Fruit fly (Drosophila melanogaster) whole organism, embryonic: Measurements from ENCODE around the gene CG15629.

Experiments used
- Abd-B ChIP-seq: fragments of 200-800 bp; sonication (Bioruptor generic); optimal IDR thresholded peaks from 2 replicates; lab custom pipeline; 2018; ENCODE audit warnings: missing biosample characterization, mild to moderate bottlenecking, missing genetic modification characterization, moderate library complexity
- Asciz ChIP-seq: fragments of 200-800 bp; sonication (Bioruptor generic); optimal IDR thresholded peaks from 2 replicates; lab custom pipeline; 2017; ENCODE audit warnings: missing biosample characterization, mild to moderate bottlenecking, missing genetic modification characterization, missing genetic modification reagents
- Bgb ChIP-seq: fragments of 200-800 bp; sonication (Bioruptor generic); IDR thresholded peaks from 2 replicates; pipeline ENCODE4 v1.3.6; 2022; ENCODE audit warnings: missing biosample characterization, missing genetic modification characterization; ENCODE audit not compliant: partially characterized antibody
- C15 ChIP-seq: fragments of 200-800 bp; sonication (Bioruptor generic); IDR thresholded peaks from 3 replicates; pipeline ENCODE4 v1.3.6; 2022; ENCODE audit warnings: missing biosample characterization, missing genetic modification characterization
- CG10147 ChIP-seq: fragments of 200-800 bp; sonication (Bioruptor generic); optimal IDR thresholded peaks from 2 replicates; lab custom pipeline; 2019; ENCODE audit warnings: missing biosample characterization, mild to moderate bottlenecking, missing genetic modification characterization, moderate library complexity
- CG1024 ChIP-seq: fragments of 200-800 bp; sonication (Bioruptor generic); IDR thresholded peaks from 2 replicates; pipeline ENCODE4 v1.3.6; 2022; ENCODE audit warnings: missing biosample characterization, missing genetic modification characterization
- CG10959 ChIP-seq: fragments of 200-800 bp; sonication (Bioruptor generic); IDR thresholded peaks from 2 replicates; pipeline ENCODE4 v1.3.6; 2022; ENCODE audit warnings: missing biosample characterization, missing genetic modification characterization
- CG11247 ChIP-seq: fragments of 200-800 bp; sonication (Bioruptor generic); IDR thresholded peaks from 2 replicates; pipeline ENCODE4 v1.3.6; 2022; ENCODE audit warnings: missing biosample characterization, missing genetic modification characterization
- CG12942 ChIP-seq: fragments of 200-800 bp; sonication (Bioruptor generic); optimal IDR thresholded peaks from 3 replicates; lab custom pipeline; 2016; ENCODE audit warnings: missing biosample characterization, missing genetic modification characterization
- CG17912 ChIP-seq: fragments of 200-800 bp; sonication (Bioruptor generic); optimal IDR thresholded peaks from 2 replicates; lab custom pipeline; 2018; ENCODE audit warnings: missing biosample characterization, mild to moderate bottlenecking, missing genetic modification characterization
- CG32532 ChIP-seq: fragments of 200-800 bp; sonication (Bioruptor generic); IDR thresholded peaks from 2 replicates; pipeline ENCODE4 v1.3.6; 2022; ENCODE audit warnings: missing biosample characterization, missing genetic modification characterization
- CG4282 ChIP-seq: fragments of 200-800 bp; sonication (Bioruptor generic); optimal IDR thresholded peaks from 2 replicates; lab custom pipeline; 2016; ENCODE audit warnings: missing biosample characterization, missing genetic modification characterization
- CG5953 ChIP-seq: fragments of 200-800 bp; sonication (Bioruptor generic); IDR thresholded peaks from 2 replicates; pipeline ENCODE4 v1.3.6; 2022; ENCODE audit warnings: missing biosample characterization, missing genetic modification characterization
- CG6689 ChIP-seq: fragments of 200-800 bp; sonication (Bioruptor generic); IDR thresholded peaks from 2 replicates; pipeline ENCODE4 v1.3.6; 2022; ENCODE audit warnings: missing biosample characterization, missing genetic modification characterization
- CG6791 ChIP-seq: fragments of 200-800 bp; sonication (Bioruptor generic); IDR thresholded peaks from 3 replicates; pipeline ENCODE4 v1.3.6; 2022; ENCODE audit warnings: missing biosample characterization, missing genetic modification characterization; ENCODE audit not compliant: partially characterized antibody
- CG9876 ChIP-seq: fragments of 200-800 bp; sonication (Bioruptor generic); optimal IDR thresholded peaks from 2 replicates; lab custom pipeline; 2016; ENCODE audit warnings: missing biosample characterization, missing genetic modification characterization
- CHES-1-like ChIP-seq: fragments of 200-800 bp; sonication (Bioruptor generic); optimal IDR thresholded peaks from 2 replicates; lab custom pipeline; 2016; ENCODE audit warnings: missing biosample characterization, missing genetic modification characterization
- Elba2 ChIP-seq: fragments of 200-800 bp; sonication (Bioruptor generic); optimal IDR thresholded peaks from 3 replicates; lab custom pipeline; 2016; ENCODE audit warnings: missing biosample characterization, missing genetic modification characterization
- Fer2 ChIP-seq: fragments of 200-800 bp; sonication (Bioruptor generic); optimal IDR thresholded peaks from 2 replicates; lab custom pipeline; 2018; ENCODE audit warnings: missing biosample characterization, mild to moderate bottlenecking, missing genetic modification characterization, moderate library complexity
- H15 ChIP-seq: fragments of 200-800 bp; sonication (Bioruptor generic); IDR thresholded peaks from 3 replicates; pipeline ENCODE4 v1.3.6; 2022; ENCODE audit warnings: missing biosample characterization, missing genetic modification characterization
- HLH54F ChIP-seq: fragments of 200-800 bp; sonication (Bioruptor generic); optimal IDR thresholded peaks from 3 replicates; lab custom pipeline; 2016; ENCODE audit warnings: missing biosample characterization, missing genetic modification characterization
- Hey ChIP-seq: fragments of 200-800 bp; sonication (Bioruptor generic); optimal IDR thresholded peaks from 3 replicates; lab custom pipeline; 2018; ENCODE audit warnings: missing biosample characterization, mild to moderate bottlenecking, missing genetic modification characterization
- Nf-YB ChIP-seq: fragments of 200-800 bp; sonication (Bioruptor generic); optimal IDR thresholded peaks from 3 replicates; lab custom pipeline; 2019; ENCODE audit warnings: missing biosample characterization, mild to moderate bottlenecking, missing genetic modification characterization, moderate library complexity
- ab ChIP-seq: fragments of 200-800 bp; sonication (Bioruptor generic); optimal IDR thresholded peaks from 2 replicates; lab custom pipeline; 2016; ENCODE audit warnings: missing biosample characterization, missing genetic modification characterization
- abd-A ChIP-seq: fragments of 200-800 bp; sonication (Bioruptor generic); optimal IDR thresholded peaks from 3 replicates; lab custom pipeline; 2019; ENCODE audit warnings: missing biosample characterization, mild to moderate bottlenecking, missing genetic modification characterization, moderate library complexity
- amos ChIP-seq: fragments of 200-800 bp; sonication (Bioruptor generic); IDR thresholded peaks from 2 replicates; pipeline ENCODE4 v1.3.6; 2022; ENCODE audit warnings: missing biosample characterization, missing genetic modification characterization; ENCODE audit not compliant: partially characterized antibody
- ato ChIP-seq: fragments of 200-800 bp; sonication (Bioruptor generic); IDR thresholded peaks from 2 replicates; pipeline ENCODE4 v1.3.6; 2022; ENCODE audit warnings: missing biosample characterization, missing genetic modification characterization; ENCODE audit not compliant: partially characterized antibody
- bbx ChIP-seq: fragments of 200-800 bp; sonication (Bioruptor generic); IDR thresholded peaks from 2 replicates; pipeline ENCODE4 v1.3.6; 2022; ENCODE audit warnings: missing biosample characterization, missing genetic modification characterization; ENCODE audit not compliant: partially characterized antibody
- bcd ChIP-seq: fragments of 200-800 bp; sonication (Bioruptor generic); optimal IDR thresholded peaks from 2 replicates; lab custom pipeline; 2017; ENCODE audit warnings: missing biosample characterization, mild to moderate bottlenecking, missing genetic modification characterization
- chif ChIP-seq, 2 experiments: fragments of 200-800 bp; sonication (Bioruptor generic); optimal IDR thresholded peaks; 3 replicates each; lab custom pipeline; 2016; ENCODE audit warnings: missing biosample characterization in 2 of 2, missing genetic modification characterization in 2 of 2
- croc ChIP-seq: fragments of 200-800 bp; sonication (Bioruptor generic); conservative IDR thresholded peaks from 3 replicates; pipeline ENCODE4 v1.3.6; 2022; ENCODE audit warnings: missing biosample characterization, missing genetic modification characterization
- dmrt99B ChIP-seq: fragments of 200-800 bp; sonication (Bioruptor generic); optimal IDR thresholded peaks from 2 replicates; lab custom pipeline; 2018; ENCODE audit warnings: missing biosample characterization, mild to moderate bottlenecking, missing genetic modification characterization, moderate library complexity
- fd3F ChIP-seq: fragments of 200-800 bp; sonication (Bioruptor generic); optimal IDR thresholded peaks from 2 replicates; lab custom pipeline; 2018; ENCODE audit warnings: missing biosample characterization, mild to moderate bottlenecking, missing genetic modification characterization, moderate library complexity
- fd64A ChIP-seq: fragments of 200-800 bp; sonication (Bioruptor generic); optimal IDR thresholded peaks from 3 replicates; lab custom pipeline; 2018; ENCODE audit warnings: missing biosample characterization, mild to moderate bottlenecking, missing genetic modification characterization
- ftz-f1 ChIP-seq: fragments of 200-800 bp; sonication (Bioruptor generic); optimal IDR thresholded peaks from 2 replicates; lab custom pipeline; 2016; ENCODE audit warnings: missing biosample characterization, missing genetic modification characterization
- gce ChIP-seq: fragments of 200-800 bp; sonication (Bioruptor generic); IDR thresholded peaks from 3 replicates; pipeline ENCODE4 v1.3.6; 2022; ENCODE audit warnings: missing biosample characterization, missing genetic modification characterization
- hbn ChIP-seq: fragments of 200-800 bp; sonication (Bioruptor generic); IDR thresholded peaks from 2 replicates; pipeline ENCODE4 v1.3.6; 2022; ENCODE audit warnings: missing biosample characterization, missing genetic modification characterization; ENCODE audit not compliant: partially characterized antibody
- jigr1 ChIP-seq: fragments of 200-800 bp; sonication (Bioruptor generic); IDR thresholded peaks from 3 replicates; pipeline ENCODE4 v1.3.6; 2022; ENCODE audit warnings: missing biosample characterization, missing genetic modification characterization
- lbe ChIP-seq: fragments of 200-800 bp; sonication (Bioruptor generic); optimal IDR thresholded peaks from 2 replicates; lab custom pipeline; 2016; ENCODE audit warnings: missing biosample characterization, mild to moderate bottlenecking, missing genetic modification characterization
- mld ChIP-seq: fragments of 200-800 bp; sonication (Bioruptor generic); IDR thresholded peaks from 3 replicates; pipeline ENCODE4 v1.3.6; 2022; ENCODE audit warnings: missing biosample characterization, missing genetic modification characterization; ENCODE audit not compliant: partially characterized antibody
- nerfin-1 ChIP-seq: fragments of 200-800 bp; sonication (Bioruptor generic); optimal IDR thresholded peaks from 3 replicates; lab custom pipeline; 2019; ENCODE audit warnings: missing biosample characterization, mild to moderate bottlenecking, missing genetic modification characterization, moderate library complexity
- prd ChIP-seq, 3 experiments: fragments of >200 bp in 2 of 3; fragments of 200-800 bp in 1 of 3; sonication (Bioruptor generic) in 1 of 3; optimal IDR thresholded peaks in 2 of 3; IDR thresholded peaks in 1 of 3; 2 replicates in 2 of 3; 3 replicates in 1 of 3; pipeline versions ENCODE4 v1.3.6 to Lab custom; 2017 to 2022; ENCODE audit warnings: missing biosample characterization in 1 of 3, missing genetic modification characterization in 1 of 3
- row ChIP-seq: fragments of 200-800 bp; sonication (Bioruptor generic); IDR thresholded peaks from 3 replicates; pipeline ENCODE4 v1.3.6; 2022; ENCODE audit warnings: missing biosample characterization, missing genetic modification characterization
- sens ChIP-seq: fragments of 200-800 bp; sonication (Bioruptor generic); peaks from one replicate; lab custom pipeline; 2016; ENCODE audit warnings: missing biosample characterization, missing genetic modification characterization
- shn ChIP-seq: fragments of 200-800 bp; sonication (Bioruptor generic); optimal IDR thresholded peaks from 3 replicates; lab custom pipeline; 2016; ENCODE audit warnings: missing biosample characterization, missing genetic modification characterization
- sima ChIP-seq: fragments of 200-800 bp; sonication (Bioruptor generic); optimal IDR thresholded peaks from 2 replicates; lab custom pipeline; 2016; ENCODE audit warnings: missing biosample characterization, missing genetic modification characterization
- sob ChIP-seq: fragments of 200-800 bp; sonication (Bioruptor generic); IDR thresholded peaks from 2 replicates; pipeline ENCODE4 v1.3.6; 2022; ENCODE audit warnings: missing biosample characterization, missing genetic modification characterization
- tio ChIP-seq: fragments of 200-800 bp; sonication (Bioruptor generic); optimal IDR thresholded peaks from 2 replicates; lab custom pipeline; 2017; ENCODE audit warnings: missing biosample characterization, missing genetic modification characterization, inconsistent platforms
- tll ChIP-seq, 2 experiments: fragments of 200-800 bp in 1 of 2; fragments of >200 bp in 1 of 2; sonication (Bioruptor generic) in 1 of 2; optimal IDR thresholded peaks; 2 replicates each; lab custom pipeline; 2017 to 2019; ENCODE audit warnings: missing biosample characterization in 2 of 2, missing genetic modification characterization in 2 of 2, mild to moderate bottlenecking in 1 of 2, moderate library complexity in 1 of 2
- tx ChIP-seq: fragments of 200-800 bp; sonication (Bioruptor generic); optimal IDR thresholded peaks from 2 replicates; lab custom pipeline; 2016; ENCODE audit warnings: missing biosample characterization, missing genetic modification characterization
- zfh1 ChIP-seq: fragments of 200-800 bp; sonication (Bioruptor generic); IDR thresholded peaks from 3 replicates; pipeline ENCODE4 v1.3.6; 2022; ENCODE audit warnings: missing biosample characterization, missing genetic modification characterization

The CG15629 gene

dm6 chr2L:4861503-4861902 is 48.7 kb downstream of the CG15629 start (continued):
- TF ChIP-seq CG9876 (no peak), CG5953 (GFP tag; lab: Robert Waterston, UW) (no peak), nerfin-1 (tag; lab: Kevin White, UChicago) (no peak), Asciz (GFP tag; lab: Kevin White, UChicago) (no peak), HLH54F (no peak), abd-A (tag; lab: Kevin White, UChicago) (no peak), Nf-YB (GFP tag; lab: Kevin White, UChicago) (no peak), hbn (GFP tag; lab: Robert Waterston, UW) (no peak), prd (optimal IDR thresholded peaks at IDR 0.05; lab: Kevin White, UChicago) (no peak), prd (GFP tag; IDR thresholded peaks at IDR 0.05; lab: Robert Waterston, UW) (peak; percentile 76; the same call in 2 of the 3 replicates), fd64A (no peak), Fer2 (tag; lab: Kevin White, UChicago) (peak; percentile 18), bbx (no peak), lbe (GFP tag; lab: Kevin White, UChicago) (no peak), CG11247 (no peak), CG1024 (GFP tag; lab: Robert Waterston, UW) (no peak), CG17912 (no peak), amos (GFP tag; lab: Robert Waterston, UW) (no peak), bcd (peak; percentile 11), CHES-1-like (GFP tag; lab: Kevin White, UChicago) (no peak), row (GFP tag; lab: Robert Waterston, UW) (peak; percentile 65), mld (GFP tag; lab: Robert Waterston, UW) (no peak), CG12942 (GFP tag; lab: Kevin White, UChicago) (no peak), tll (GFP tag; optimal IDR thresholded peaks at IDR 0.05; lab: Kevin White, UChicago) (no peak), tio (no peak), ato (no peak), ab (GFP tag; lab: Kevin White, UChicago) (no peak), CG6689 (GFP tag; lab: Robert Waterston, UW) (peak; percentile 65), jigr1 (peak; percentile 33; the same call in 1 of the 3 replicates), sima (no peak), CG6791 (GFP tag; lab: Robert Waterston, UW) (no peak), croc (GFP tag; lab: Robert Waterston, UW) (no peak), ftz-f1 (GFP tag; lab: Kevin White, UChicago) (no peak), Hey (tag; lab: Kevin White, UChicago) (no peak), zfh1 (GFP tag; lab: Robert Waterston, UW) (no peak), shn (GFP tag; lab: Kevin White, UChicago) (no peak), CG10959 (GFP tag; lab: Robert Waterston, UW) (no peak), Elba2 (GFP tag; lab: Kevin White, UChicago) (no peak), C15 (GFP tag; lab: Robert Waterston, UW) (no peak), fd3F (no peak), chif (GFP tag; optimal IDR thresholded peaks at IDR 0.05; lab: Kevin White, UChicago) (no peak), Bgb (GFP tag; lab: Robert Waterston, UW) (no peak), H15 (peak; percentile 67; the same call in 2 of the 3 replicates), dmrt99B (tag; lab: Kevin White, UChicago) (peak; percentile 65), Abd-B (peak; percentile 6), sob (0 out of 2 replicates have a peak, but pooled peaks have one; percentile 37), CG10147 (GFP tag; lab: Kevin White, UChicago) (no peak), gce (GFP tag; lab: Robert Waterston, UW) (no peak), CG32532 (GFP tag; lab: Robert Waterston, UW) (peak; percentile 74), CG4282 (GFP tag; lab: Kevin White, UChicago) (no peak), tx (GFP tag; lab: Kevin White, UChicago) (no peak), sens (GFP tag; lab: Kevin White, UChicago) (no peak)
